Fruit fly (Drosophila melanogaster): Measurements from ENCODE around the gene CG3457.

DNA sequence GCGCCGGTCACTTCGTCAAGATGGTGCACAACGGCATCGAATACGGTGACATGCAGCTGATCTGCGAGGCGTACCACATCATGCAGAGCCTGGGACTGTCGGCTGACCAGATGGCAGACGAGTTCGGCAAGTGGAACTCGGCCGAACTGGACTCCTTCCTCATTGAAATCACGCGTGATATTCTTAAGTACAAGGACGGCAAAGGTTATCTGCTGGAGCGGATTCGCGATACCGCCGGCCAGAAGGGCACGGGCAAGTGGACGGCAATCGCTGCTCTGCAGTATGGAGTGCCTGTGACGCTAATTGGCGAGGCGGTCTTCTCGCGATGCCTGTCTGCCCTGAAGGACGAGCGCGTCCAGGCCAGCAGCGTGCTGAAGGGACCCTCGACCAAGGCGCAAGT is 40.1 kb upstream of the CG3457 start:
- TF ChIP-seq Vsx2 (GFP tag; optimal IDR thresholded peaks at IDR 0.05; ENCODE audit: partially characterized antibody) (no peak), Hr78 (GFP tag; optimal IDR thresholded peaks at IDR 0.05) (no peak), ey (GFP tag; optimal IDR thresholded peaks at IDR 0.05) (no peak), fru (GFP tag; optimal IDR thresholded peaks at IDR 0.05) (no peak), pan (optimal IDR thresholded peaks at IDR 0.05) (no peak), usp (GFP tag; optimal IDR thresholded peaks at IDR 0.05) (no peak), Abd-B (GFP tag; optimal IDR thresholded peaks at IDR 0.05) (no peak), lola (GFP tag; optimal IDR thresholded peaks at IDR 0.05) (no peak), Dfd (GFP tag; optimal IDR thresholded peaks at IDR 0.05) (no peak), CG9705 (GFP tag; optimal IDR thresholded peaks at IDR 0.05) (no peak), Rel (GFP tag; optimal IDR thresholded peaks at IDR 0.05) (no peak), Rel (tag; optimal IDR thresholded peaks at IDR 0.05) (no peak)
